Fruit fly (Drosophila melanogaster) whole organism, pupa: Measurements from ENCODE around the gene CG42300.

Experiments used
- CG10348 ChIP-seq: fragments of 200-800 bp; sonication (Bioruptor generic); IDR thresholded peaks from 2 replicates; pipeline ENCODE4 v1.3.6; 2022; ENCODE audit warnings: missing biosample characterization, missing genetic modification characterization
- CG12605 ChIP-seq: fragments of 200-800 bp; sonication (Bioruptor generic); IDR thresholded peaks from 2 replicates; pipeline ENCODE4 v1.3.6; 2022; ENCODE audit warnings: missing biosample characterization, missing genetic modification characterization
- CG13204 ChIP-seq: fragments of 200-800 bp; sonication (Bioruptor generic); optimal IDR thresholded peaks from 2 replicates; lab custom pipeline; 2018; ENCODE audit warnings: missing biosample characterization, mild to moderate bottlenecking, missing genetic modification characterization, moderate library complexity
- CG14655 ChIP-seq: fragments of 200-800 bp; sonication (Bioruptor generic); optimal IDR thresholded peaks from 3 replicates; lab custom pipeline; 2017; ENCODE audit warnings: mild to moderate bottlenecking, missing biosample characterization, missing genetic modification reagents, missing genetic modification characterization
- CG15710 ChIP-seq: fragments of 200-800 bp; sonication (Bioruptor generic); optimal IDR thresholded peaks from 2 replicates; lab custom pipeline; 2018; ENCODE audit warnings: missing biosample characterization, mild to moderate bottlenecking, missing genetic modification characterization, moderate library complexity
- CG17806 ChIP-seq: fragments of 200-800 bp; sonication (Bioruptor generic); optimal IDR thresholded peaks from 2 replicates; lab custom pipeline; 2018; ENCODE audit warnings: missing biosample characterization, mild to moderate bottlenecking, missing genetic modification characterization, moderate library complexity
- CG32121 ChIP-seq: fragments of 200-800 bp; sonication (Bioruptor generic); IDR thresholded peaks from 2 replicates; pipeline ENCODE4 v1.3.6; 2022; ENCODE audit warnings: missing biosample characterization, missing genetic modification characterization
- CG34367 ChIP-seq: fragments of 200-800 bp; sonication (Bioruptor generic); optimal IDR thresholded peaks from 2 replicates; lab custom pipeline; 2018; ENCODE audit warnings: missing biosample characterization, mild to moderate bottlenecking, missing genetic modification characterization
- CG4496 ChIP-seq: fragments of 200-800 bp; sonication (Bioruptor generic); IDR thresholded peaks from 3 replicates; pipeline ENCODE4 v1.3.6; 2022; ENCODE audit warnings: missing biosample characterization, missing genetic modification characterization
- CG8159 ChIP-seq: fragments of 200-800 bp; sonication (Bioruptor generic); optimal IDR thresholded peaks from 3 replicates; lab custom pipeline; 2018; ENCODE audit warnings: missing biosample characterization, mild to moderate bottlenecking, missing genetic modification characterization, moderate library complexity
- CG8301 ChIP-seq: fragments of 200-800 bp; sonication (Bioruptor generic); optimal IDR thresholded peaks from 2 replicates; lab custom pipeline; 2018; ENCODE audit warnings: missing biosample characterization, mild to moderate bottlenecking, missing genetic modification characterization
- CG9948 ChIP-seq: fragments of 200-800 bp; sonication (Bioruptor generic); optimal IDR thresholded peaks from 2 replicates; lab custom pipeline; 2018; ENCODE audit warnings: missing biosample characterization, mild to moderate bottlenecking, missing genetic modification characterization, moderate library complexity
- D1 ChIP-seq: fragments of 200-800 bp; sonication (Bioruptor generic); optimal IDR thresholded peaks from 2 replicates; lab custom pipeline; 2018; ENCODE audit warnings: missing biosample characterization, mild to moderate bottlenecking, missing genetic modification characterization, moderate library complexity
- EcR ChIP-seq: fragments of 200-800 bp; sonication (Bioruptor generic); optimal IDR thresholded peaks from 3 replicates; lab custom pipeline; 2019; ENCODE audit warnings: missing biosample characterization, missing genetic modification characterization, mild to moderate bottlenecking, moderate library complexity, missing genetic modification reagents
- Ets98B ChIP-seq: fragments of 200-800 bp; sonication (Bioruptor generic); IDR thresholded peaks from 2 replicates; pipeline ENCODE4 v1.3.6; 2022; ENCODE audit warnings: missing biosample characterization, missing genetic modification characterization
- Pif1A ChIP-seq: fragments of 200-800 bp; sonication (Bioruptor generic); optimal IDR thresholded peaks from 3 replicates; lab custom pipeline; 2016; ENCODE audit warnings: missing biosample characterization, missing genetic modification characterization
- Pif1B ChIP-seq: fragments of 200-800 bp; sonication (Bioruptor generic); optimal IDR thresholded peaks from 3 replicates; lab custom pipeline; 2016; ENCODE audit warnings: missing biosample characterization, missing genetic modification characterization
- Snoo ChIP-seq: fragments of 200-800 bp; sonication (Bioruptor generic); optimal IDR thresholded peaks from 3 replicates; lab custom pipeline; 2017; ENCODE audit warnings: missing biosample characterization, mild to moderate bottlenecking, missing genetic modification characterization, inconsistent platforms
- fd96Ca ChIP-seq: fragments of 200-800 bp; sonication (Bioruptor generic); IDR thresholded peaks from 3 replicates; pipeline ENCODE4 v1.3.6; 2022; ENCODE audit warnings: missing biosample characterization, missing genetic modification characterization
- gl ChIP-seq: fragments of 200-800 bp; sonication (Bioruptor generic); optimal IDR thresholded peaks from 2 replicates; lab custom pipeline; 2018; ENCODE audit warnings: missing biosample characterization, mild to moderate bottlenecking, missing genetic modification characterization
- rn ChIP-seq: fragments of 200-800 bp; sonication (Bioruptor generic); IDR thresholded peaks from 2 replicates; pipeline ENCODE4 v1.3.6; 2022; ENCODE audit warnings: missing biosample characterization, missing genetic modification characterization

The CG42300 gene

dm6 chrX:15543479-15544044, 12.3 kb downstream of the CG42300 start:
- peak; percentile 77 for TF ChIP-seq fd96Ca (GFP tag; lab: Robert Waterston, UW)
- TF ChIP-seq CG10348 (GFP tag; lab: Robert Waterston, UW), result no peak
- no peak for TF ChIP-seq EcR (GFP tag; lab: Kevin White, UChicago)
- peak; percentile 25 for TF ChIP-seq Pif1B (GFP tag; lab: Kevin White, UChicago)
- no peak for TF ChIP-seq gl (tag; lab: Kevin White, UChicago)
- 0 out of 2 replicates have a peak, but pooled peaks have one; percentile 23 for TF ChIP-seq rn (GFP tag; lab: Robert Waterston, UW)
- TF ChIP-seq CG8159, result peak; percentile 42
- TF ChIP-seq Snoo (tag; lab: Kevin White, UChicago), result no peak
- TF ChIP-seq CG8301 (tag; lab: Kevin White, UChicago), result peak; percentile 48
- peak; percentile 80 for TF ChIP-seq CG32121 (GFP tag; lab: Robert Waterston, UW)
- peak; percentile 79 for TF ChIP-seq CG4496 (GFP tag; lab: Robert Waterston, UW)
- peak; percentile 69 for TF ChIP-seq CG14655 (GFP tag; lab: Kevin White, UChicago)
- no peak for TF ChIP-seq CG34367
- peak; percentile 41 for TF ChIP-seq CG17806 (tag; lab: Kevin White, UChicago)
- no peak for TF ChIP-seq CG13204 (GFP tag; lab: Kevin White, UChicago)
- peak; percentile 41 for TF ChIP-seq CG15710 (tag; lab: Kevin White, UChicago)
- peak; percentile 28; the same call in 1 of the 2 replicates for TF ChIP-seq CG12605
- no peak for TF ChIP-seq CG9948 (tag; lab: Kevin White, UChicago)
- TF ChIP-seq Pif1A (GFP tag; lab: Kevin White, UChicago), result peak; percentile 43
- TF ChIP-seq D1 (tag; lab: Kevin White, UChicago), result no peak
- peak; percentile 70 for TF ChIP-seq Ets98B (GFP tag; lab: Robert Waterston, UW)

dm6 chrX:15539856-15540488, 15.9 kb downstream of the CG42300 start:
- TF ChIP-seq CG13204 (GFP tag; lab: Kevin White, UChicago) (no peak), CG32121 (GFP tag; lab: Robert Waterston, UW) (no peak), rn (GFP tag; lab: Robert Waterston, UW) (no peak), CG4496 (GFP tag; lab: Robert Waterston, UW) (no peak), CG8159 (peak; percentile 26), CG9948 (tag; lab: Kevin White, UChicago) (no peak), gl (tag; lab: Kevin White, UChicago) (no peak), CG15710 (tag; lab: Kevin White, UChicago) (peak; percentile 0), Pif1A (GFP tag; lab: Kevin White, UChicago) (no peak), CG10348 (GFP tag; lab: Robert Waterston, UW) (no peak), EcR (GFP tag; lab: Kevin White, UChicago) (peak; percentile 61), CG8301 (tag; lab: Kevin White, UChicago) (no peak), Ets98B (GFP tag; lab: Robert Waterston, UW) (no peak), CG17806 (tag; lab: Kevin White, UChicago) (no peak), Snoo (tag; lab: Kevin White, UChicago) (no peak), CG12605 (no peak), fd96Ca (GFP tag; lab: Robert Waterston, UW) (no peak), D1 (tag; lab: Kevin White, UChicago) (no peak), Pif1B (GFP tag; lab: Kevin White, UChicago) (no peak), CG34367 (no peak), CG14655 (GFP tag; lab: Kevin White, UChicago) (no peak)
- TF ChIP-seq, all 21 proteins: peak for 3

dm6 chrX:15532062-15532461, 23.8 kb downstream of the CG42300 start:
- no peak for TF ChIP-seq gl (tag; lab: Kevin White, UChicago)

- peak; percentile 57 for TF ChIP-seq CG15710 (tag; lab: Kevin White, UChicago)
- peak; percentile 66 for TF ChIP-seq CG8159
- peak; percentile 19 for TF ChIP-seq CG14655 (GFP tag; lab: Kevin White, UChicago)
- no peak for TF ChIP-seq CG13204 (GFP tag; lab: Kevin White, UChicago)
- TF ChIP-seq gl (tag; lab: Kevin White, UChicago), result no peak
- no peak for TF ChIP-seq CG10348 (GFP tag; lab: Robert Waterston, UW)
- TF ChIP-seq fd96Ca (GFP tag; lab: Robert Waterston, UW), result no peak
- TF ChIP-seq CG17806 (tag; lab: Kevin White, UChicago), result peak; percentile 43
- TF ChIP-seq CG32121 (GFP tag; lab: Robert Waterston, UW), result no peak
- peak; percentile 29 for TF ChIP-seq CG9948 (tag; lab: Kevin White, UChicago)
- TF ChIP-seq CG34367, result peak; percentile 22
- TF ChIP-seq CG4496 (GFP tag; lab: Robert Waterston, UW), result no peak
- TF ChIP-seq EcR (GFP tag; lab: Kevin White, UChicago), result no peak
- TF ChIP-seq Snoo (tag; lab: Kevin White, UChicago), result peak; percentile 46
- no peak for TF ChIP-seq D1 (tag; lab: Kevin White, UChicago)
- TF ChIP-seq Pif1A (GFP tag; lab: Kevin White, UChicago), result peak; percentile 36
- peak; percentile 41 for TF ChIP-seq Pif1B (GFP tag; lab: Kevin White, UChicago)
- TF ChIP-seq CG8301 (tag; lab: Kevin White, UChicago), result no peak
- no peak for TF ChIP-seq CG12605
These were observed 25.5 kb downstream of the CG42300 start for dm6 chrX:15530369-15530768.

dm6 chrX:15529958-15530357, 25.9 kb downstream of the CG42300 start:
- TF ChIP-seq CG13204 (GFP tag; lab: Kevin White, UChicago) (no peak), Pif1B (GFP tag; lab: Kevin White, UChicago) (no peak)
